Worm (Caenorhabditis elegans) whole organism, L2 larva: ENCODE measurements around the gene msp-64.

ENCODE experiments used
- C34F6.9 ChIP-seq: fragments of 150-350 bp; optimal IDR thresholded peaks from 2 replicates; lab custom pipeline; 2014; ENCODE audit warnings: missing biosample characterization, missing genetic modification characterization
- F13H6.1 ChIP-seq: sonication (generic microtip); optimal IDR thresholded peaks from 2 replicates; lab custom pipeline; 2016; ENCODE audit warnings: missing genetic modification characterization, missing compliant biosample characterization
- R02D3.7 ChIP-seq: fragments of 150-350 bp; optimal IDR thresholded peaks from 2 replicates; lab custom pipeline; 2014; ENCODE audit warnings: missing biosample characterization, missing genetic modification characterization
- Y55F3AM.14 ChIP-seq: fragments of 200-800 bp; sonication (Bioruptor generic); optimal IDR thresholded peaks from 2 replicates; lab custom pipeline; 2018; ENCODE audit warnings: mild to moderate bottlenecking, missing genetic modification characterization, missing compliant biosample characterization
- ZK546.5 ChIP-seq: sonication (generic microtip); optimal IDR thresholded peaks from 2 replicates; lab custom pipeline; 2017; ENCODE audit warnings: missing biosample characterization, missing genetic modification characterization
- alr-1 ChIP-seq: fragments of 150-350 bp; optimal IDR thresholded peaks from 2 replicates; lab custom pipeline; 2014; ENCODE audit warnings: missing biosample characterization, missing genetic modification characterization
- aly-2 ChIP-seq: fragments of 150-350 bp; optimal IDR thresholded peaks from 2 replicates; lab custom pipeline; 2014; ENCODE audit warnings: missing biosample characterization, missing genetic modification characterization
- ama-1 ChIP-seq: fragments of 150-350 bp; optimal IDR thresholded peaks from 2 replicates; lab custom pipeline; 2018; ENCODE audit warnings: inconsistent platforms
- blmp-1 ChIP-seq: sonication (generic microtip); optimal IDR thresholded peaks from 2 replicates; lab custom pipeline; 2017; ENCODE audit warnings: missing genetic modification characterization, mild to moderate bottlenecking, missing compliant biosample characterization, antibody characterized with exemption, moderate library complexity; ENCODE audit not compliant: insufficient read depth
- ceh-16 ChIP-seq: fragments of 150-350 bp; optimal IDR thresholded peaks from 2 replicates; lab custom pipeline; 2014; ENCODE audit warnings: missing biosample characterization, missing genetic modification characterization
- ceh-82 ChIP-seq: fragments of 150-350 bp; optimal IDR thresholded peaks from 2 replicates; lab custom pipeline; 2014; ENCODE audit warnings: missing biosample characterization, missing genetic modification characterization
- crh-2 ChIP-seq: sonication (generic microtip); optimal IDR thresholded peaks from 2 replicates; lab custom pipeline; 2017; ENCODE audit warnings: missing biosample characterization, missing genetic modification characterization
- dmd-4 ChIP-seq: sonication (generic microtip); optimal IDR thresholded peaks from 2 replicates; lab custom pipeline; 2017; ENCODE audit warnings: missing biosample characterization, missing genetic modification characterization
- egl-27 ChIP-seq: sonication (generic microtip); optimal IDR thresholded peaks from 3 replicates; lab custom pipeline; 2017; ENCODE audit warnings: missing biosample characterization, missing genetic modification reagents, missing genetic modification characterization
- elt-1 ChIP-seq: fragments of 150-350 bp; optimal IDR thresholded peaks from 2 replicates; lab custom pipeline; 2014; ENCODE audit warnings: missing biosample characterization, missing genetic modification characterization
- elt-3 ChIP-seq: sonication (generic microtip); optimal IDR thresholded peaks from 2 replicates; lab custom pipeline; 2017; ENCODE audit warnings: missing biosample characterization, missing genetic modification characterization
- fos-1 ChIP-seq: fragments of 150-350 bp; optimal IDR thresholded peaks from 2 replicates; lab custom pipeline; 2014; ENCODE audit warnings: missing biosample characterization, missing genetic modification characterization
- gmeb-1 ChIP-seq: fragments of 150-350 bp; optimal IDR thresholded peaks from 2 replicates; lab custom pipeline; 2014; ENCODE audit warnings: missing biosample characterization, missing genetic modification characterization
- lin-11 ChIP-seq: fragments of 150-350 bp; sonication (generic microtip); optimal IDR thresholded peaks from 2 replicates; lab custom pipeline; 2014; ENCODE audit warnings: missing biosample characterization, missing genetic modification characterization, inconsistent platforms, mixed read lengths
- lin-13 ChIP-seq: fragments of 150-350 bp; optimal IDR thresholded peaks from 2 replicates; lab custom pipeline; 2014; ENCODE audit warnings: missing biosample characterization, missing genetic modification reagents, missing genetic modification characterization
- lin-39 ChIP-seq: fragments of 150-350 bp; optimal IDR thresholded peaks from 2 replicates; lab custom pipeline; 2014; ENCODE audit warnings: missing biosample characterization, missing genetic modification reagents, missing genetic modification characterization
- lsy-2 ChIP-seq, 2 experiments: fragments of 150-350 bp in 1 of 2; sonication (generic microtip) in 1 of 2; optimal IDR thresholded peaks; 2 replicates each; lab custom pipeline; 2014 to 2017; ENCODE audit warnings: missing biosample characterization in 2 of 2, missing genetic modification characterization in 2 of 2
- mab-5 ChIP-seq: fragments of 150-350 bp; optimal IDR thresholded peaks from 2 replicates; lab custom pipeline; 2014; ENCODE audit warnings: missing biosample characterization, missing genetic modification characterization
- mbf-1 ChIP-seq: sonication (generic microtip); optimal IDR thresholded peaks from 2 replicates; lab custom pipeline; 2017; ENCODE audit warnings: missing biosample characterization, missing genetic modification characterization
- mdl-1 ChIP-seq, 2 experiments: fragments of 150-350 bp in 1 of 2; sonication (generic microtip) in 1 of 2; optimal IDR thresholded peaks; 2 replicates each; lab custom pipeline; 2017; ENCODE audit warnings: missing biosample characterization in 2 of 2, missing genetic modification characterization in 2 of 2
- nhr-10 ChIP-seq: sonication (generic microtip); optimal IDR thresholded peaks from 2 replicates; lab custom pipeline; 2017; ENCODE audit warnings: missing biosample characterization, missing genetic modification characterization
- nhr-11 ChIP-seq: fragments of 150-350 bp; optimal IDR thresholded peaks from 2 replicates; lab custom pipeline; 2014; ENCODE audit warnings: missing biosample characterization, missing genetic modification characterization
- nhr-12 ChIP-seq: fragments of 150-350 bp; optimal IDR thresholded peaks from 2 replicates; lab custom pipeline; 2014; ENCODE audit warnings: missing biosample characterization, missing genetic modification characterization
- nhr-129 ChIP-seq: fragments of 150-350 bp; optimal IDR thresholded peaks from 2 replicates; lab custom pipeline; 2014; ENCODE audit warnings: missing biosample characterization, missing genetic modification characterization
- nhr-21 ChIP-seq: fragments of 150-350 bp; optimal IDR thresholded peaks from 2 replicates; lab custom pipeline; 2014; ENCODE audit warnings: missing biosample characterization, missing genetic modification characterization
- nhr-23 ChIP-seq: fragments of 150-350 bp; optimal IDR thresholded peaks from 2 replicates; lab custom pipeline; 2014; ENCODE audit warnings: missing biosample characterization, missing genetic modification reagents, missing genetic modification characterization
- nhr-237 ChIP-seq: fragments of 150-350 bp; optimal IDR thresholded peaks from 2 replicates; lab custom pipeline; 2014; ENCODE audit warnings: missing biosample characterization, missing genetic modification characterization
- nhr-25 ChIP-seq: fragments of 150-350 bp; sonication (generic microtip); optimal IDR thresholded peaks from 3 replicates; lab custom pipeline; 2014; ENCODE audit warnings: missing biosample characterization, missing genetic modification characterization
- nhr-6 ChIP-seq: fragments of 150-350 bp; optimal IDR thresholded peaks from 2 replicates; lab custom pipeline; 2014; ENCODE audit warnings: missing biosample characterization, missing genetic modification characterization
- nhr-77 ChIP-seq: fragments of 150-350 bp; optimal IDR thresholded peaks from 2 replicates; lab custom pipeline; 2014; ENCODE audit warnings: missing biosample characterization, missing genetic modification characterization
- peb-1 ChIP-seq: fragments of 150-350 bp; optimal IDR thresholded peaks from 2 replicates; lab custom pipeline; 2014; ENCODE audit warnings: missing biosample characterization, missing genetic modification characterization
- sem-4 ChIP-seq: fragments of 150-350 bp; optimal IDR thresholded peaks from 2 replicates; lab custom pipeline; 2014; ENCODE audit warnings: missing biosample characterization, missing genetic modification reagents, missing genetic modification characterization
- skn-1 ChIP-seq: sonication (generic microtip); optimal IDR thresholded peaks from 2 replicates; lab custom pipeline; 2017; ENCODE audit warnings: missing biosample characterization, missing genetic modification characterization
- sma-3 ChIP-seq: sonication (generic microtip); optimal IDR thresholded peaks from 2 replicates; lab custom pipeline; 2016; ENCODE audit warnings: missing genetic modification reagents, missing genetic modification characterization, missing compliant biosample characterization
- sma-9 ChIP-seq, 2 experiments: fragments of 150-350 bp in 1 of 2; sonication (generic microtip) in 1 of 2; optimal IDR thresholded peaks; 2 replicates each; lab custom pipeline; 2014 to 2016; ENCODE audit warnings: missing genetic modification characterization in 2 of 2, mild to moderate bottlenecking in 1 of 2, missing biosample characterization in 1 of 2, missing compliant biosample characterization in 1 of 2, missing genetic modification reagents in 1 of 2, moderate library complexity in 1 of 2
- snpc-4 ChIP-seq: fragments of 150-350 bp; optimal IDR thresholded peaks from 2 replicates; lab custom pipeline; 2014; ENCODE audit warnings: missing biosample characterization, missing genetic modification characterization
- unc-39 ChIP-seq: fragments of 150-350 bp; optimal IDR thresholded peaks from 2 replicates; lab custom pipeline; 2014; ENCODE audit warnings: missing biosample characterization, missing genetic modification characterization
- unc-55 ChIP-seq: fragments of 150-350 bp; sonication (generic microtip); optimal IDR thresholded peaks from 3 replicates; lab custom pipeline; 2014; ENCODE audit warnings: missing biosample characterization, missing genetic modification reagents, missing genetic modification characterization
- unc-62 ChIP-seq: fragments of 150-350 bp; optimal IDR thresholded peaks from 2 replicates; lab custom pipeline; 2014; ENCODE audit warnings: missing biosample characterization, missing genetic modification reagents, missing genetic modification characterization
- zag-1 ChIP-seq: fragments of 150-350 bp; optimal IDR thresholded peaks from 2 replicates; lab custom pipeline; 2014; ENCODE audit warnings: missing biosample characterization, missing genetic modification characterization
- ztf-1 ChIP-seq: fragments of 200-800 bp; sonication (Bioruptor generic); conservative IDR thresholded peaks from 2 replicates; pipeline ENCODE4 v1.3.6; 2022; ENCODE audit warnings: missing genetic modification characterization, missing compliant biosample characterization
- ztf-11 ChIP-seq: sonication (generic microtip); optimal IDR thresholded peaks from 2 replicates; lab custom pipeline; 2017; ENCODE audit warnings: missing biosample characterization, missing genetic modification characterization
- ztf-4 ChIP-seq: fragments of 150-350 bp; optimal IDR thresholded peaks from 2 replicates; lab custom pipeline; 2014; ENCODE audit warnings: missing biosample characterization, missing genetic modification characterization

Gene msp-64

DNA sequence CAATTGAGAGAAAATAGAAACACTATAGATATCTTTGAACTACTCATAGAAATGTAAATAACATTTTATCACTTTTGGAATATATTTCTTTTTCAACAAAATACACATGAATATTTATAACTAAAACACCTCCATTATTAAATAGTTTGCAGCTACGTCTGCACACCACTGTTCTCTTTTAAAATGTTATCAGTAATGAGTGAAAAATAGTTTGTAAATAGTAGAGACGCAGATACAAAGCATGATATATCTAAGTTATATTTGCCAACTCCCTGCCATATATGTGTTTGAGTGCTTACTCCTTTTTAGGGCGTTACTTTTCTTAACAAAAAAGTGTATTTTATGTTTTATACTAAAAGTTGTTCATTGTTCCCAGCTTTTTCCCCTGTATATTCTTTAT is 36.1 kb upstream of the msp-64 start:
- peak; percentile 25 for TF ChIP-seq fos-1 (tag; lab: Kevin White, UChicago)
- TF ChIP-seq sma-9 (GFP tag; optimal IDR thresholded peaks at IDR 0.05; lab: Kevin White, UChicago) = no peak
- TF ChIP-seq sma-9 (tag; optimal IDR thresholded peaks at IDR 0.05; lab: Kevin White, UChicago) = no peak

- TF ChIP-seq nhr-12 = no peak
- no peak for TF ChIP-seq peb-1 (tag; lab: Kevin White, UChicago)
Observed at ce11 chrII:5845441-5845840, 35.3 kb upstream of the msp-64 start, which contains the start of the genes ZK1248.17 and H41C03.3. TSS of gene ZK1248.17 (minus strand) at chrII:5845541. TSS of gene H41C03.3 (plus strand) at chrII:5845777.

DNA sequence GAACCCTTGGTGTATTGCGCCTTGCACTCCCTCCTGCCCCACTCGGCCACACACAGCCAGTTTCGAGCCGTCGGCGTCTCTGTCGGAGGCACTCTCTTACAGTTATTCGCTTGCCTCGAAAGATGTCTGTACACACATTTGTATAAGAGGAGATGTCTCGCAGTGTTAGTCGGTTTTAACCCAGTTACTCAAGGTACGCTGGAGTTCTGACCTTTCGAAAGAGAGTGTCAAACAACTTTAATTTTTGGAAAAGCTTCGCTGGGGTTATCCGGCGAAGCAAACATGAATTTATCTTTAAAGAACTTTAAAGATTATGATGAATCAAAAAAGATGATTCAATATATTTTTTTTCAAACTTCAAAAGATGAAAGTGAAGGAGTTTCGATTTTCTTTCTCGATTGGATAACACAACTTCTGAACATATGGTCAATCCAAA is 34.6 kb upstream of the msp-64 start:
- TF ChIP-seq unc-39 (tag; lab: Kevin White, UChicago) = peak; percentile 63
- peak; percentile 97 for TF ChIP-seq lsy-2 (tag; optimal IDR thresholded peaks at IDR 0.05; lab: Kevin White, UChicago)
- TF ChIP-seq alr-1 (tag; lab: Kevin White, UChicago) = no peak
- TF ChIP-seq lin-13 (GFP tag; lab: Kevin White, UChicago) = peak; percentile 98
- TF ChIP-seq nhr-77 = peak; percentile 93
- peak; percentile 64 for TF ChIP-seq mbf-1
- peak; percentile 99 for TF ChIP-seq nhr-21 (tag; lab: Kevin White, UChicago)
- peak; percentile 79 for TF ChIP-seq dmd-4 (tag; lab: Kevin White, UChicago)
- no peak for TF ChIP-seq elt-3 (tag; lab: Kevin White, UChicago)
- 0 out of 2 replicates have a peak, but pooled peaks have one; percentile 81 for TF ChIP-seq ztf-1 (GFP tag; lab: Robert Waterston, UW)
- TF ChIP-seq unc-55 (GFP tag; lab: Kevin White, UChicago) = peak; percentile 99
- TF ChIP-seq snpc-4 (tag; lab: Kevin White, UChicago) = peak; percentile 100
- TF ChIP-seq ztf-11 (tag; lab: Kevin White, UChicago) = peak; percentile 85
- TF ChIP-seq sma-3 (GFP tag; lab: Kevin White, UChicago) = peak; percentile 99
- TF ChIP-seq F13H6.1 (tag; lab: Kevin White, UChicago) = peak; percentile 99
- no peak for TF ChIP-seq nhr-23 (tag; lab: Kevin White, UChicago)
- TF ChIP-seq nhr-129 (tag; lab: Kevin White, UChicago) = peak; percentile 99
- TF ChIP-seq skn-1 (tag; lab: Kevin White, UChicago) = peak; percentile 81
- TF ChIP-seq mab-5 (tag; lab: Kevin White, UChicago) = peak; percentile 98
- TF ChIP-seq nhr-237 (tag; lab: Kevin White, UChicago) = peak; percentile 95
- TF ChIP-seq R02D3.7 (tag; lab: Kevin White, UChicago) = peak; percentile 83
- TF ChIP-seq ama-1 (lab: Kevin White, UChicago) = peak; percentile 100
- peak; percentile 97 for TF ChIP-seq nhr-10
- peak; percentile 85 for TF ChIP-seq ZK546.5 (tag; lab: Kevin White, UChicago)
- TF ChIP-seq Y55F3AM.14 (GFP tag; lab: Kevin White, UChicago) = peak; percentile 97
- peak; percentile 95 for TF ChIP-seq gmeb-1
- TF ChIP-seq ceh-16 (tag; lab: Kevin White, UChicago) = peak; percentile 96
- no peak for TF ChIP-seq peb-1 (tag; lab: Kevin White, UChicago)
- peak; percentile 99 for TF ChIP-seq sem-4 (tag; lab: Kevin White, UChicago)
- peak; percentile 98 for TF ChIP-seq fos-1 (tag; lab: Kevin White, UChicago)
- peak; percentile 96 for TF ChIP-seq lin-39 (tag; lab: Kevin White, UChicago)
- TF ChIP-seq egl-27 (tag; lab: Kevin White, UChicago) = peak; percentile 99
- TF ChIP-seq sma-9 (GFP tag; optimal IDR thresholded peaks at IDR 0.05; lab: Kevin White, UChicago) = peak; percentile 98
- TF ChIP-seq sma-9 (tag; optimal IDR thresholded peaks at IDR 0.05; lab: Kevin White, UChicago) = peak; percentile 71
- peak; percentile 98 for TF ChIP-seq nhr-6
- TF ChIP-seq lin-11 (tag; lab: Kevin White, UChicago) = peak; percentile 99
- TF ChIP-seq blmp-1 (tag; lab: Kevin White, UChicago) = peak; percentile 82
- peak; percentile 90 for TF ChIP-seq ceh-82
- TF ChIP-seq nhr-25 = peak; percentile 99
- TF ChIP-seq ztf-4 (tag; lab: Kevin White, UChicago) = peak; percentile 99
- peak; percentile 94 for TF ChIP-seq aly-2 (tag; lab: Kevin White, UChicago)
- TF ChIP-seq elt-1 (tag; lab: Kevin White, UChicago) = peak; percentile 45
- peak; percentile 83 for TF ChIP-seq unc-62
- peak; percentile 88 for TF ChIP-seq nhr-11 (tag; lab: Kevin White, UChicago)
- TF ChIP-seq crh-2 = peak; percentile 99
- TF ChIP-seq mdl-1 (tag; optimal IDR thresholded peaks at IDR 0.05; lab: Kevin White, UChicago) = peak; percentile 92 to 93
- TF ChIP-seq nhr-12 = peak; percentile 59
- peak; percentile 99 for TF ChIP-seq zag-1 (tag; lab: Kevin White, UChicago)
- TF ChIP-seq C34F6.9 (tag; lab: Kevin White, UChicago) = peak; percentile 100
